Fruit fly (Drosophila melanogaster) Kc167 (cell line): ENCODE measurements around the gene pelo.

ENCODE experiments used
- Myc ChIP-seq: fragments of >200 bp; optimal IDR thresholded peaks from 2 replicates; lab custom pipeline; 2017; ENCODE audit warnings: missing external identifiers
- Sin3A ChIP-seq: fragments of >200 bp; optimal IDR thresholded peaks from 2 replicates; lab custom pipeline; 2018; ENCODE audit warnings: missing external identifiers
- h ChIP-seq: fragments of >200 bp; optimal IDR thresholded peaks from 3 replicates; lab custom pipeline; 2018; ENCODE audit warnings: missing external identifiers
- insv ChIP-seq: fragments of >200 bp; optimal IDR thresholded peaks from 3 replicates; lab custom pipeline; 2018; ENCODE audit warnings: missing external identifiers
- psq ChIP-seq: fragments of >200 bp; optimal IDR thresholded peaks from 2 replicates; lab custom pipeline; 2017; ENCODE audit warnings: missing external identifiers
- ttk ChIP-seq: sonication (Bioruptor generic); optimal IDR thresholded peaks from 2 replicates; lab custom pipeline; 2017; ENCODE audit warnings: missing external identifiers

dm6 chr2L:9705291-9705690 lies 4.7 kb downstream of the pelo start:
- TF ChIP-seq h (lab: Kevin White, UChicago) (no peak), insv (lab: Kevin White, UChicago) (no peak), psq (lab: Kevin White, UChicago) (no peak), Myc (lab: Kevin White, UChicago) (no peak), Sin3A (lab: Kevin White, UChicago) (no peak), ttk (lab: Kevin White, UChicago) (no peak)
